Worm (Caenorhabditis elegans): ENCODE data around the gene famh-161.
"Not testable (repeated sequence)": the region's sequence is repeated elsewhere in the genome, so short reads cannot be mapped to it uniquely, and the experiment has no call there.

Gene famh-161

ce11 chrV:20536208-20536607 is 2.2 kb upstream of the famh-161 start, which contains the start of gene Y38H6C.15:
Gene Y38H6C.15 (minus strand): TSS chrV:20536308.
- TF ChIP-seq ref-1 (GFP tag; conservative IDR thresholded peaks at IDR 0.05) (no peak), ztf-29 (GFP tag; IDR thresholded peaks at IDR 0.05) (no peak), tab-1 (GFP tag; IDR thresholded peaks at IDR 0.05) (no peak), T22C8.4 (GFP tag; IDR thresholded peaks at IDR 0.05) (no peak), flt-1 (GFP tag; IDR thresholded peaks at IDR 0.05) (no peak), klf-2 (GFP tag; conservative IDR thresholded peaks at IDR 0.05) (no peak), ztf-23 (GFP tag; IDR thresholded peaks at IDR 0.05) (no peak), cog-1 (tag; optimal IDR thresholded peaks at IDR 0.05) (no peak)

- TF ChIP-seq klf-2 (GFP tag; conservative IDR thresholded peaks at IDR 0.05) (no peak), ref-1 (GFP tag; conservative IDR thresholded peaks at IDR 0.05) (no peak), med-1 (GFP tag; optimal IDR thresholded peaks at IDR 0.05; ENCODE audit: insufficient read depth) (no peak), ztf-23 (GFP tag; IDR thresholded peaks at IDR 0.05) (no peak), cog-1 (tag; optimal IDR thresholded peaks at IDR 0.05) (no peak), flt-1 (GFP tag; IDR thresholded peaks at IDR 0.05) (no peak), T22C8.4 (GFP tag; IDR thresholded peaks at IDR 0.05) (no peak), ztf-29 (GFP tag; IDR thresholded peaks at IDR 0.05) (no peak), tab-1 (GFP tag; IDR thresholded peaks at IDR 0.05) (no peak)
These were observed 6.5 kb downstream of the famh-161 start, which contains the start of gene Y38H6C.13 for ce11 chrV:20527493-20527892. Gene Y38H6C.13 (plus strand): TSS chrV:20527793.

ce11 chrV:20525816-20526459 is 8.0 kb downstream of the famh-161 start, which contains the start of the genes srh-166 and Y38H6C.24:
Gene srh-166 (minus strand): TSS chrV:20525866.
Gene Y38H6C.24 (plus strand): TSS chrV:20526435.
- TF ChIP-seq med-1 (GFP tag; optimal IDR thresholded peaks at IDR 0.05; ENCODE audit: insufficient read depth) = no peak
- TF ChIP-seq ref-1 (GFP tag; conservative IDR thresholded peaks at IDR 0.05) = no peak
- no peak for TF ChIP-seq flt-1 (GFP tag; IDR thresholded peaks at IDR 0.05)
- TF ChIP-seq klf-2 (GFP tag; conservative IDR thresholded peaks at IDR 0.05) = no peak
- no peak for TF ChIP-seq ztf-29 (GFP tag; IDR thresholded peaks at IDR 0.05)
- TF ChIP-seq cog-1 (tag; optimal IDR thresholded peaks at IDR 0.05) = no peak
- no peak for TF ChIP-seq tab-1 (GFP tag; IDR thresholded peaks at IDR 0.05)
- no peak for TF ChIP-seq ztf-23 (GFP tag; IDR thresholded peaks at IDR 0.05)
- TF ChIP-seq T22C8.4 (GFP tag; IDR thresholded peaks at IDR 0.05) = no peak

- TF ChIP-seq tab-1 (GFP tag; IDR thresholded peaks at IDR 0.05) (no peak), ztf-23 (GFP tag; IDR thresholded peaks at IDR 0.05) (no peak), ztf-29 (GFP tag; IDR thresholded peaks at IDR 0.05) (no peak), klf-2 (GFP tag; conservative IDR thresholded peaks at IDR 0.05) (no peak), cog-1 (tag; optimal IDR thresholded peaks at IDR 0.05) (no peak), flt-1 (GFP tag; IDR thresholded peaks at IDR 0.05) (no peak), med-1 (GFP tag; optimal IDR thresholded peaks at IDR 0.05; ENCODE audit: insufficient read depth) (no peak), ref-1 (GFP tag; conservative IDR thresholded peaks at IDR 0.05) (no peak), T22C8.4 (GFP tag; IDR thresholded peaks at IDR 0.05) (no peak)
These were observed 11.8 kb downstream of the famh-161 start, which contains the start of the genes Y38H6C.9 and fbxa-150 for ce11 chrV:20522219-20522618. Gene Y38H6C.9 (minus strand): TSS chrV:20522270. Gene fbxa-150 (plus strand): TSS chrV:20522598.

- TF ChIP-seq ztf-29 (GFP tag; IDR thresholded peaks at IDR 0.05) (no peak), ztf-23 (GFP tag; IDR thresholded peaks at IDR 0.05) (no peak), med-1 (GFP tag; optimal IDR thresholded peaks at IDR 0.05; ENCODE audit: insufficient read depth) (no peak), flt-1 (GFP tag; IDR thresholded peaks at IDR 0.05) (no peak), ref-1 (GFP tag; conservative IDR thresholded peaks at IDR 0.05) (no peak), cog-1 (tag; optimal IDR thresholded peaks at IDR 0.05) (no peak), tab-1 (GFP tag; IDR thresholded peaks at IDR 0.05) (no peak), T22C8.4 (GFP tag; IDR thresholded peaks at IDR 0.05) (no peak), klf-2 (GFP tag; conservative IDR thresholded peaks at IDR 0.05) (no peak)
These were observed 15.0 kb downstream of the famh-161 start, which contains the start of gene Y38H6C.25 for ce11 chrV:20518927-20519326. Gene Y38H6C.25 (plus strand): TSS chrV:20519227.

- TF ChIP-seq cog-1 (tag; optimal IDR thresholded peaks at IDR 0.05) = no peak
- no peak for TF ChIP-seq T22C8.4 (GFP tag; IDR thresholded peaks at IDR 0.05)
- no peak for TF ChIP-seq ztf-23 (GFP tag; IDR thresholded peaks at IDR 0.05)
- no peak for TF ChIP-seq ref-1 (GFP tag; conservative IDR thresholded peaks at IDR 0.05)
- no peak for TF ChIP-seq flt-1 (GFP tag; IDR thresholded peaks at IDR 0.05)
- TF ChIP-seq med-1 (GFP tag; optimal IDR thresholded peaks at IDR 0.05; ENCODE audit: insufficient read depth) = no peak
- no peak for TF ChIP-seq klf-2 (GFP tag; conservative IDR thresholded peaks at IDR 0.05)
- no peak for TF ChIP-seq tab-1 (GFP tag; IDR thresholded peaks at IDR 0.05)
- no peak for TF ChIP-seq ztf-29 (GFP tag; IDR thresholded peaks at IDR 0.05)
These were observed 17.0 kb downstream of the famh-161 start for ce11 chrV:20517005-20517404.

ce11 chrV:20514483-20514882 is 19.5 kb downstream of the famh-161 start:
- TF ChIP-seq ztf-29 (GFP tag; IDR thresholded peaks at IDR 0.05) (no peak), T22C8.4 (GFP tag; IDR thresholded peaks at IDR 0.05) (no peak), flt-1 (GFP tag; IDR thresholded peaks at IDR 0.05) (no peak)

- not testable (repeated sequence) for TF ChIP-seq ztf-23 (GFP tag; IDR thresholded peaks at IDR 0.05); ref-1 (GFP tag; conservative IDR thresholded peaks at IDR 0.05); cog-1 (tag; optimal IDR thresholded peaks at IDR 0.05)
These were observed 20.3 kb downstream of the famh-161 start, which contains the start of gene Y38H6C.8 for ce11 chrV:20513661-20514060. Gene Y38H6C.8 (plus strand): TSS chrV:20513961.

- no peak for TF ChIP-seq cog-1 (tag; optimal IDR thresholded peaks at IDR 0.05)
- TF ChIP-seq flt-1 (GFP tag; IDR thresholded peaks at IDR 0.05) = no peak
- no peak for TF ChIP-seq klf-2 (GFP tag; conservative IDR thresholded peaks at IDR 0.05)
- TF ChIP-seq T22C8.4 (GFP tag; IDR thresholded peaks at IDR 0.05) = no peak
- no peak for TF ChIP-seq med-1 (GFP tag; optimal IDR thresholded peaks at IDR 0.05; ENCODE audit: insufficient read depth)
- no peak for TF ChIP-seq ztf-23 (GFP tag; IDR thresholded peaks at IDR 0.05)
- TF ChIP-seq ztf-29 (GFP tag; IDR thresholded peaks at IDR 0.05) = no peak
- no peak for TF ChIP-seq tab-1 (GFP tag; IDR thresholded peaks at IDR 0.05)
- TF ChIP-seq ref-1 (GFP tag; conservative IDR thresholded peaks at IDR 0.05) = no peak
These were observed 24.5 kb downstream of the famh-161 start for ce11 chrV:20509427-20509826.
